Worm (Caenorhabditis elegans) whole organism, midembryonic: ENCODE data around the gene F08B12.4.

ENCODE experiments used
- T22C8.4 ChIP-seq: fragments of 200-800 bp; sonication (Bioruptor generic); IDR thresholded peaks from 2 replicates; pipeline ENCODE4 v1.3.6; 2022; ENCODE audit warnings: missing genetic modification characterization, missing compliant biosample characterization
- cog-1 ChIP-seq: sonication (generic microtip); optimal IDR thresholded peaks from 2 replicates; lab custom pipeline; 2016; ENCODE audit warnings: missing genetic modification characterization, missing compliant biosample characterization
- flt-1 ChIP-seq: fragments of 200-800 bp; sonication (Bioruptor generic); IDR thresholded peaks from 2 replicates; pipeline ENCODE4 v1.3.6; 2022; ENCODE audit warnings: missing genetic modification characterization, missing compliant biosample characterization
- klf-2 ChIP-seq: fragments of 200-800 bp; sonication (Bioruptor generic); conservative IDR thresholded peaks from 2 replicates; pipeline ENCODE4 v1.3.6; 2022; ENCODE audit warnings: missing genetic modification reagents, missing genetic modification characterization, missing compliant biosample characterization
- med-1 ChIP-seq: sonication (generic microtip); optimal IDR thresholded peaks from 2 replicates; lab custom pipeline; 2017; ENCODE audit warnings: missing genetic modification characterization, mild to moderate bottlenecking, missing compliant biosample characterization, antibody characterized with exemption, missing genetic modification reagents; ENCODE audit not compliant: insufficient read depth
- ref-1 ChIP-seq: fragments of 200-800 bp; sonication (Bioruptor generic); conservative IDR thresholded peaks from 2 replicates; pipeline ENCODE4 v1.3.6; 2022; ENCODE audit warnings: missing genetic modification reagents, missing genetic modification characterization, missing compliant biosample characterization
- tab-1 ChIP-seq: fragments of 200-800 bp; sonication (Bioruptor generic); IDR thresholded peaks from 2 replicates; pipeline ENCODE4 v1.3.6; 2022; ENCODE audit warnings: missing genetic modification characterization, missing compliant biosample characterization
- ztf-23 ChIP-seq: fragments of 200-800 bp; sonication (Bioruptor generic); IDR thresholded peaks from 2 replicates; pipeline ENCODE4 v1.3.6; 2022; ENCODE audit warnings: missing genetic modification reagents, missing genetic modification characterization, missing compliant biosample characterization
- ztf-29 ChIP-seq: fragments of 200-800 bp; sonication (Bioruptor generic); IDR thresholded peaks from 2 replicates; pipeline ENCODE4 v1.3.6; 2022; ENCODE audit warnings: missing genetic modification reagents, missing genetic modification characterization, missing compliant biosample characterization

The F08B12.4 gene

ce11 chrX:11400467-11401184 lies 6.9 kb downstream of the F08B12.4 start:
- TF ChIP-seq ztf-29 (GFP tag; lab: Robert Waterston, UW) (no peak), klf-2 (GFP tag; lab: Robert Waterston, UW) (no peak), tab-1 (GFP tag; lab: Robert Waterston, UW) (no peak), flt-1 (GFP tag; lab: Robert Waterston, UW) (no peak), T22C8.4 (GFP tag; lab: Robert Waterston, UW) (no peak), ref-1 (no peak)

- TF ChIP-seq klf-2 (GFP tag; lab: Robert Waterston, UW) (no peak), tab-1 (GFP tag; lab: Robert Waterston, UW) (no peak), T22C8.4 (GFP tag; lab: Robert Waterston, UW) (no peak), ztf-29 (GFP tag; lab: Robert Waterston, UW) (no peak), cog-1 (tag; lab: Kevin White, UChicago) (no peak), ztf-23 (GFP tag; lab: Robert Waterston, UW) (no peak), flt-1 (GFP tag; lab: Robert Waterston, UW) (no peak), med-1 (GFP tag; lab: Kevin White, UChicago) (no peak), ref-1 (no peak)
Measured at ce11 chrX:11392924-11393323, 14.6 kb downstream of the F08B12.4 start, which contains the start of gene prx-12. TSS of gene prx-12 (plus strand) at chrX:11393294.

ce11 chrX:11387723-11388330 lies 19.7 kb downstream of the F08B12.4 start:
- TF ChIP-seq klf-2 (GFP tag; lab: Robert Waterston, UW) (no peak), ztf-23 (GFP tag; lab: Robert Waterston, UW) (no peak), ztf-29 (GFP tag; lab: Robert Waterston, UW) (no peak), cog-1 (tag; lab: Kevin White, UChicago) (no peak), med-1 (GFP tag; lab: Kevin White, UChicago) (no peak), tab-1 (GFP tag; lab: Robert Waterston, UW) (no peak), ref-1 (no peak), flt-1 (GFP tag; lab: Robert Waterston, UW) (no peak), T22C8.4 (GFP tag; lab: Robert Waterston, UW) (no peak)

- TF ChIP-seq klf-2 (GFP tag; lab: Robert Waterston, UW) (no peak), ztf-23 (GFP tag; lab: Robert Waterston, UW) (no peak), med-1 (GFP tag; lab: Kevin White, UChicago) (no peak)
Measured at ce11 chrX:11386903-11387302, 20.6 kb downstream of the F08B12.4 start.

ce11 chrX:11385916-11386315 lies 21.6 kb downstream of the F08B12.4 start:
- TF ChIP-seq T22C8.4 (GFP tag; lab: Robert Waterston, UW) (no peak), ref-1 (no peak), tab-1 (GFP tag; lab: Robert Waterston, UW) (no peak), klf-2 (GFP tag; lab: Robert Waterston, UW) (no peak), ztf-23 (GFP tag; lab: Robert Waterston, UW) (no peak), flt-1 (GFP tag; lab: Robert Waterston, UW) (no peak)

- peak; percentile 46; the same call in 1 of the 2 replicates for TF ChIP-seq ztf-29 (GFP tag; lab: Robert Waterston, UW)
- TF ChIP-seq ref-1: no peak
- TF ChIP-seq flt-1 (GFP tag; lab: Robert Waterston, UW): no peak
- TF ChIP-seq tab-1 (GFP tag; lab: Robert Waterston, UW): no peak
- peak; percentile 50; the same call in 1 of the 2 replicates for TF ChIP-seq ztf-23 (GFP tag; lab: Robert Waterston, UW)
- TF ChIP-seq T22C8.4 (GFP tag; lab: Robert Waterston, UW): no peak
- TF ChIP-seq cog-1 (tag; lab: Kevin White, UChicago): no peak
- no peak for TF ChIP-seq med-1 (GFP tag; lab: Kevin White, UChicago)
- no peak for TF ChIP-seq klf-2 (GFP tag; lab: Robert Waterston, UW)
Measured at ce11 chrX:11384534-11385441, 22.7 kb downstream of the F08B12.4 start, which contains the start of the genes F08B12.11 and prmn-1. TSS of gene F08B12.11 (plus strand) at chrX:11385054. TSS of gene prmn-1 (plus strand) at chrX:11385084.

ce11 chrX:11383359-11383758 lies 24.2 kb downstream of the F08B12.4 start:
- TF ChIP-seq cog-1 (tag; lab: Kevin White, UChicago) (no peak), ref-1 (no peak), med-1 (GFP tag; lab: Kevin White, UChicago) (no peak), ztf-23 (GFP tag; lab: Robert Waterston, UW) (no peak)

ce11 chrX:11379135-11379781 lies 28.3 kb downstream of the F08B12.4 start:
- TF ChIP-seq med-1 (GFP tag; lab: Kevin White, UChicago) (no peak), T22C8.4 (GFP tag; lab: Robert Waterston, UW) (no peak), cog-1 (tag; lab: Kevin White, UChicago) (peak; percentile 9)
